Worm (Caenorhabditis elegans): Measurements from ENCODE around the gene F29A7.8.

ce11 chrII:2802804-2803586 lies 45.1 kb upstream of the F29A7.8 start:
- no peak for TF ChIP-seq aly-2 (tag; optimal IDR thresholded peaks at IDR 0.05)
- TF ChIP-seq nhr-12 (tag; optimal IDR thresholded peaks at IDR 0.05), result no peak
- no peak for TF ChIP-seq ztf-11 (tag; optimal IDR thresholded peaks at IDR 0.05)
